Fruit fly (Drosophila melanogaster) whole organism, adult: ENCODE data around the gene CG9411.

ENCODE experiments used
- CG11617 ChIP-seq: fragments of 200-800 bp; sonication (Bioruptor generic); optimal IDR thresholded peaks from 2 replicates; lab custom pipeline; 2017; ENCODE audit warnings: mild to moderate bottlenecking, missing biosample characterization, missing genetic modification reagents, missing genetic modification characterization
- CG33017 ChIP-seq: fragments of 200-800 bp; sonication (Bioruptor generic); optimal IDR thresholded peaks from 2 replicates; lab custom pipeline; 2018; ENCODE audit warnings: missing biosample characterization, mild to moderate bottlenecking, missing genetic modification characterization, moderate library complexity
- Clk ChIP-seq: fragments of 200-800 bp; sonication (Bioruptor generic); optimal IDR thresholded peaks from 2 replicates; lab custom pipeline; 2017; ENCODE audit warnings: missing biosample characterization, missing genetic modification characterization
- Mnt ChIP-seq: fragments of 200-800 bp; sonication (Bioruptor generic); optimal IDR thresholded peaks from 2 replicates; lab custom pipeline; 2016; ENCODE audit warnings: missing biosample characterization, mild to moderate bottlenecking, missing genetic modification characterization
- cnc ChIP-seq, 2 experiments: fragments of >200 bp; optimal IDR thresholded peaks; 2 replicates each; lab custom pipeline; 2017
- pad ChIP-seq: fragments of 200-800 bp; sonication (Bioruptor generic); optimal IDR thresholded peaks from 3 replicates; lab custom pipeline; 2017; ENCODE audit warnings: missing biosample characterization, missing genetic modification characterization, mild to moderate bottlenecking, moderate library complexity, missing genetic modification reagents
- toe ChIP-seq: fragments of 200-800 bp; sonication (Bioruptor generic); optimal IDR thresholded peaks from 2 replicates; lab custom pipeline; 2016; ENCODE audit warnings: missing biosample characterization, missing genetic modification characterization

Gene CG9411

dm6 chrX:14446853-14447252 lies 33.0 kb downstream of the CG9411 start:
- TF ChIP-seq CG11617 (GFP tag; lab: Kevin White, UChicago): no peak
- TF ChIP-seq toe: no peak
- no peak for TF ChIP-seq Mnt (GFP tag; lab: Kevin White, UChicago)
- no peak for TF ChIP-seq pad (GFP tag; lab: Kevin White, UChicago)
- TF ChIP-seq CG33017 (tag; lab: Kevin White, UChicago): no peak
- no peak for TF ChIP-seq cnc (optimal IDR thresholded peaks at IDR 0.05; lab: Kevin White, UChicago)
- TF ChIP-seq Clk (GFP tag; lab: Kevin White, UChicago): no peak
